Worm (Caenorhabditis elegans) whole organism, late embryonic: ENCODE data around the gene clec-240.

Source experiments
- K09A11.1 ChIP-seq: sonication (generic microtip); optimal IDR thresholded peaks from 2 replicates; lab custom pipeline; 2017; ENCODE audit warnings: antibody characterized with exemption, mild to moderate bottlenecking, missing genetic modification characterization, missing compliant biosample characterization; ENCODE audit not compliant: insufficient read depth
- lin-11 ChIP-seq: fragments of 200-800 bp; sonication (Bioruptor generic); optimal IDR thresholded peaks from 2 replicates; lab custom pipeline; 2018; ENCODE audit warnings: mild to moderate bottlenecking, missing genetic modification characterization, missing compliant biosample characterization
- nhr-11 ChIP-seq: fragments of 150-350 bp; optimal IDR thresholded peaks from 2 replicates; lab custom pipeline; 2014; ENCODE audit warnings: missing biosample characterization, missing genetic modification characterization
- pag-3 ChIP-seq: sonication (generic microtip); optimal IDR thresholded peaks from 2 replicates; lab custom pipeline; 2016; ENCODE audit warnings: missing compliant biosample characterization, missing genetic modification characterization, borderline replicate concordance
- pha-4 ChIP-seq: fragments of 150-350 bp; optimal IDR thresholded peaks from 2 replicates; lab custom pipeline; 2018; ENCODE audit warnings: missing biosample characterization, missing genetic modification reagents, missing genetic modification characterization

DNA sequence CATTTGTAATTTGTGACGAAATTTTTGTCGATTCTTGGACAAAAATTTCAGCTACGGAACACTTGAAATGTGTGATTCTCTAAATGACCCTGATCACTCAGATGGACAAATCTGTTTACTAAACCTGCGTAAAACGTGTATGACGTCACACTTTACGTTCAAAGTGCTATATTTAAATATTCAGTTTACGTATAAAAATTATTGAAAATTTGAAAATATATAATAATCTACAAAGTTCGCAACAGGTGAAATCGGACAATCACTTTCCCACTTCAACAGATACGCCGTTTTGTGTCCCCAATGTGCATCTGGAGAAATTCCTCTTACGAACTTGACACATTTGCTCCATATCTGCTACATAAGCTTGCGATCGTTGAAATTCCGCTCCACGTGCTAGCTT, 4.6 kb upstream of the clec-240 start, which contains the start of gene srh-131:
- no peak for TF ChIP-seq lin-11 (tag; lab: Kevin White, UChicago)
- TF ChIP-seq nhr-11: no peak
- no peak for TF ChIP-seq pha-4 (tag; lab: Kevin White, UChicago)
- no peak for TF ChIP-seq pag-3
- no peak for TF ChIP-seq K09A11.1
